Worm (Caenorhabditis elegans) whole organism, late embryonic: ENCODE data around the gene C47D12.4.

Experiments
- F13H6.1 ChIP-seq: sonication (generic microtip); optimal IDR thresholded peaks from 2 replicates; lab custom pipeline; 2016; ENCODE audit warnings: missing genetic modification characterization, missing compliant biosample characterization
- K02D7.2 ChIP-seq: sonication (generic microtip); optimal IDR thresholded peaks from 2 replicates; lab custom pipeline; 2017; ENCODE audit warnings: mild to moderate bottlenecking, missing genetic modification characterization, missing compliant biosample characterization
- K09A11.1 ChIP-seq: sonication (generic microtip); optimal IDR thresholded peaks from 2 replicates; lab custom pipeline; 2017; ENCODE audit warnings: antibody characterized with exemption, mild to moderate bottlenecking, missing genetic modification characterization, missing compliant biosample characterization; ENCODE audit not compliant: insufficient read depth
- T23F11.4 ChIP-seq: fragments of 200-800 bp; sonication (Bioruptor generic); optimal IDR thresholded peaks from 2 replicates; lab custom pipeline; 2018; ENCODE audit warnings: mild to moderate bottlenecking, missing genetic modification characterization, missing compliant biosample characterization
- Y22D7AL.16 ChIP-seq: sonication (generic microtip); optimal IDR thresholded peaks from 2 replicates; lab custom pipeline; 2016; ENCODE audit warnings: missing genetic modification characterization, missing compliant biosample characterization
- ahr-1 ChIP-seq: sonication (generic microtip); optimal IDR thresholded peaks from 2 replicates; lab custom pipeline; 2016; ENCODE audit warnings: missing genetic modification characterization, missing compliant biosample characterization
- ceh-14 ChIP-seq: sonication (generic microtip); optimal IDR thresholded peaks from 2 replicates; lab custom pipeline; 2016; ENCODE audit warnings: missing genotype, missing genetic modification characterization, missing compliant biosample characterization
- ceh-18 ChIP-seq: sonication (generic microtip); optimal IDR thresholded peaks from 2 replicates; lab custom pipeline; 2016; ENCODE audit warnings: missing genetic modification characterization, missing compliant biosample characterization
- ceh-19 ChIP-seq: fragments of 200-800 bp; sonication (Bioruptor generic); optimal IDR thresholded peaks from 2 replicates; lab custom pipeline; 2018; ENCODE audit warnings: mild to moderate bottlenecking, missing genetic modification characterization, missing compliant biosample characterization
- ceh-22 ChIP-seq: sonication (generic microtip); optimal IDR thresholded peaks from 2 replicates; lab custom pipeline; 2017; ENCODE audit warnings: missing biosample characterization, missing genetic modification characterization
- ceh-30 ChIP-seq: fragments of 150-350 bp; optimal IDR thresholded peaks from 2 replicates; lab custom pipeline; 2014; ENCODE audit warnings: missing biosample characterization, missing genetic modification characterization
- ceh-45 ChIP-seq: fragments of 200-800 bp; sonication (Bioruptor generic); IDR thresholded peaks from 2 replicates; pipeline ENCODE4 v1.3.6; 2022; ENCODE audit warnings: missing genetic modification reagents, missing genetic modification characterization, missing compliant biosample characterization
- ceh-48 ChIP-seq: sonication (generic microtip); optimal IDR thresholded peaks from 2 replicates; lab custom pipeline; 2016; ENCODE audit warnings: missing genetic modification characterization, inconsistent platforms, missing compliant biosample characterization
- elt-2 ChIP-seq: sonication (generic microtip); optimal IDR thresholded peaks from 2 replicates; lab custom pipeline; 2016; ENCODE audit warnings: missing genetic modification reagents, missing genetic modification characterization, missing compliant biosample characterization
- elt-4 ChIP-seq: sonication (generic microtip); optimal IDR thresholded peaks from 2 replicates; lab custom pipeline; 2016; ENCODE audit warnings: missing genetic modification characterization, missing compliant biosample characterization
- ets-4 ChIP-seq: sonication (generic microtip); optimal IDR thresholded peaks from 2 replicates; lab custom pipeline; 2016; ENCODE audit warnings: missing genetic modification characterization, missing compliant biosample characterization
- eyg-1 ChIP-seq: sonication (generic microtip); optimal IDR thresholded peaks from 2 replicates; lab custom pipeline; 2016; ENCODE audit warnings: missing genotype, missing genetic modification characterization, missing compliant biosample characterization
- hlh-15 ChIP-seq: sonication (generic microtip); optimal IDR thresholded peaks from 2 replicates; lab custom pipeline; 2016; ENCODE audit warnings: missing genetic modification characterization, missing compliant biosample characterization
- hlh-30 ChIP-seq: sonication (generic microtip); optimal IDR thresholded peaks from 2 replicates; lab custom pipeline; 2017; ENCODE audit warnings: antibody characterized with exemption, missing genetic modification characterization, missing compliant biosample characterization; ENCODE audit not compliant: insufficient read depth
- lin-11 ChIP-seq: fragments of 200-800 bp; sonication (Bioruptor generic); optimal IDR thresholded peaks from 2 replicates; lab custom pipeline; 2018; ENCODE audit warnings: mild to moderate bottlenecking, missing genetic modification characterization, missing compliant biosample characterization
- madf-2 ChIP-seq: sonication (generic microtip); optimal IDR thresholded peaks from 2 replicates; lab custom pipeline; 2017; ENCODE audit warnings: missing genetic modification characterization, missing compliant biosample characterization
- nhr-11 ChIP-seq: fragments of 150-350 bp; optimal IDR thresholded peaks from 2 replicates; lab custom pipeline; 2014; ENCODE audit warnings: missing biosample characterization, missing genetic modification characterization
- npax-4 ChIP-seq: sonication (generic microtip); optimal IDR thresholded peaks from 2 replicates; lab custom pipeline; 2016; ENCODE audit warnings: missing genetic modification characterization, missing compliant biosample characterization
- odd-2 ChIP-seq: sonication (generic microtip); optimal IDR thresholded peaks from 2 replicates; lab custom pipeline; 2017; ENCODE audit warnings: antibody characterized with exemption, mild to moderate bottlenecking, missing genetic modification characterization, missing compliant biosample characterization
- pag-3 ChIP-seq: sonication (generic microtip); optimal IDR thresholded peaks from 2 replicates; lab custom pipeline; 2016; ENCODE audit warnings: missing compliant biosample characterization, missing genetic modification characterization, borderline replicate concordance
- pax-1 ChIP-seq: fragments of 150-350 bp; optimal IDR thresholded peaks from 2 replicates; lab custom pipeline; 2014; ENCODE audit warnings: missing biosample characterization, missing genetic modification characterization
- pha-4 ChIP-seq: fragments of 150-350 bp; optimal IDR thresholded peaks from 2 replicates; lab custom pipeline; 2018; ENCODE audit warnings: missing biosample characterization, missing genetic modification reagents, missing genetic modification characterization
- pros-1 ChIP-seq: fragments of 150-350 bp; optimal IDR thresholded peaks from 2 replicates; lab custom pipeline; 2014; ENCODE audit warnings: missing biosample characterization, missing genetic modification reagents, missing genetic modification characterization
- sox-4 ChIP-seq: sonication (generic microtip); optimal IDR thresholded peaks from 2 replicates; lab custom pipeline; 2017; ENCODE audit warnings: mild to moderate bottlenecking, missing genetic modification characterization, inconsistent platforms, missing compliant biosample characterization
- tbx-2 ChIP-seq: sonication (generic microtip); optimal IDR thresholded peaks from 2 replicates; lab custom pipeline; 2016; ENCODE audit warnings: missing genetic modification characterization, missing compliant biosample characterization
- ttx-3 ChIP-seq: sonication (generic microtip); optimal IDR thresholded peaks from 2 replicates; lab custom pipeline; 2016; ENCODE audit warnings: missing genetic modification reagents, missing genetic modification characterization, missing compliant biosample characterization
- unc-42 ChIP-seq: sonication (generic microtip); optimal IDR thresholded peaks from 2 replicates; lab custom pipeline; 2016; ENCODE audit warnings: missing genotype, missing genetic modification characterization, missing compliant biosample characterization
- unc-55 ChIP-seq: sonication (generic microtip); optimal IDR thresholded peaks from 2 replicates; lab custom pipeline; 2017; ENCODE audit warnings: missing biosample characterization, missing genetic modification reagents, missing genetic modification characterization
- zip-5 ChIP-seq: sonication (generic microtip); optimal IDR thresholded peaks from 2 replicates; lab custom pipeline; 2016; ENCODE audit warnings: missing genetic modification characterization, missing compliant biosample characterization
- ztf-16 ChIP-seq: sonication (generic microtip); optimal IDR thresholded peaks from 2 replicates; lab custom pipeline; 2017; ENCODE audit warnings: missing genetic modification characterization, missing compliant biosample characterization

The C47D12.4 gene

DNA sequence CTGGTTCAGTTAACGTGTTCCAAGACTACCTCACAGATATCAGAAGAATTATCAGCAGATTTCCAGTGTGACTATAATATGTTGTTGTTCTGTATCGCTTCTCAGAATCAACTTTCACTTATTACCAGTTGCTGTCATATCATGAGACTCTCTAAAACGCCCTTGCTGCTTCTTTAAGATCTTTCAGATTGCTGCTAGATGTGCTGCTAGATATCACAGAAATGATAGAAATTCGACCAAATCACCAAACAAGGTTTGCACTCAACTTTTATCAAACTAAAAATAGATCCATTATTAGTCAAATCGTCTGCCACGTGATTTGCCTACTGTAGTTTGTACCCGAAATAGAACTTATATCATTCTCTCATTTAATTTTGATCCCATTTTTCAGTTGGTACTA is 37.0 kb upstream of the C47D12.4 start:
- no peak for TF ChIP-seq ceh-18 (tag; lab: Kevin White, UChicago)
- no peak for TF ChIP-seq odd-2 (tag; lab: Kevin White, UChicago)
- no peak for TF ChIP-seq Y22D7AL.16
- no peak for TF ChIP-seq ceh-19 (GFP tag; lab: Kevin White, UChicago)
- TF ChIP-seq ahr-1 (tag; lab: Kevin White, UChicago) = no peak
- TF ChIP-seq ceh-45 (GFP tag; lab: Robert Waterston, UW) = no peak
- no peak for TF ChIP-seq K09A11.1 (tag; lab: Kevin White, UChicago)
- TF ChIP-seq tbx-2 (tag; lab: Kevin White, UChicago) = no peak
- TF ChIP-seq nhr-11 = no peak
- no peak for TF ChIP-seq ztf-16
- TF ChIP-seq sox-4 = no peak
- TF ChIP-seq unc-42 (tag; lab: Kevin White, UChicago) = no peak

DNA sequence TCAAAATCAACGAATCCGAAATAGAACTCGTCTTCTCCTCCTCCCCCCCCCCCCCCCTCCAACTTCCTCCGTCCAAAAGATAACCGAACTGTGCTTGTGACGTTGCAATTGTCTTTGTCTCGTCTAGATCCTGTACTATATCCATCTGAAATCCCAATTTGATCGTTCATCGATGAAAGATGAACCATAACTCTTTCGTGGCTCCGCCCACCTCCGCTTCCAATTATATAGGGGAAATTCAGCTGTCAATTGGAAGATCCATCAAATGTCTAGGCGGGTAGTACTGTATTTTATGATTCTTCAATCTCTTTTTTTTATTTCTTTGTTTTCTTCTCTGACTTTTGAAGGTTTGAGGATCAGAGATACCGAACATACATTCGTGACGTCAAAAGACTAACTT is 36.2 kb upstream of the C47D12.4 start:
- TF ChIP-seq madf-2 (tag; lab: Kevin White, UChicago) (no peak), ttx-3 (tag; lab: Kevin White, UChicago) (no peak), elt-2 (no peak), zip-5 (tag; lab: Kevin White, UChicago) (no peak), nhr-11 (no peak), pag-3 (tag; lab: Kevin White, UChicago) (no peak), F13H6.1 (tag; lab: Kevin White, UChicago) (no peak), eyg-1 (tag; lab: Kevin White, UChicago) (no peak), tbx-2 (tag; lab: Kevin White, UChicago) (no peak), ceh-14 (tag; lab: Kevin White, UChicago) (no peak), ztf-16 (no peak), T23F11.4 (GFP tag; lab: Kevin White, UChicago) (no peak), pha-4 (tag; lab: Kevin White, UChicago) (no peak), hlh-15 (no peak), ceh-48 (tag; lab: Kevin White, UChicago) (no peak), K02D7.2 (tag; lab: Kevin White, UChicago) (no peak), pax-1 (tag; lab: Kevin White, UChicago) (no peak), elt-4 (tag; lab: Kevin White, UChicago) (no peak)
- TF ChIP-seq, all 69 proteins: peak for 0

DNA sequence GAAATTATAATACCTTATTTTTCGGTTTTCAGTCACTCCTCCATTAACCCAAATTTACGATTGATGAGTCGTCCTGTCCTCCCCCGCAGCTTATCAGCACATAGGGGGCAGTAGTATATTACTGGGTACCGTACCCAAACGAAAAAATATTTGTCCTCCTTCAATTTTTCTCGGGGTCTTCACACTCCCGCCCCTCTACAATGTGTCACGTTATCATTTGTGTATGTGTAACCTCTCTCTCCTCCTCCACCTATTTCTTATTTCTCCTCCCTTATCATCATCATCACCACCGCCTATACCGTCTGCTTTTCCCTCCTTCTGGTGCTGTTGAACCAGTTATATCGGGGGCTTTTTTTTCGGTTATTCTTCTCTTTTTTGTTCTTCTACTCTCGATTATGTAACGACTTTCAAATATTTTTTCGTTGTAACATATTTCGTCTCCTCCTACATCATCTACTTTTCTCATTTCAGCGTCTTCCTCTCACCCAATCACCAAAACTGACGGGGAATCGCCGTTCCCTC is 35.2 kb upstream of the C47D12.4 start, which contains the start of gene ghi-1:
Gene ghi-1, plus strand, starts transcription at position 472 of the 522 bp plus-strand sequence.
- TF ChIP-seq elt-2 (peak; percentile 9), unc-55 (GFP tag; lab: Kevin White, UChicago) (no peak)

DNA sequence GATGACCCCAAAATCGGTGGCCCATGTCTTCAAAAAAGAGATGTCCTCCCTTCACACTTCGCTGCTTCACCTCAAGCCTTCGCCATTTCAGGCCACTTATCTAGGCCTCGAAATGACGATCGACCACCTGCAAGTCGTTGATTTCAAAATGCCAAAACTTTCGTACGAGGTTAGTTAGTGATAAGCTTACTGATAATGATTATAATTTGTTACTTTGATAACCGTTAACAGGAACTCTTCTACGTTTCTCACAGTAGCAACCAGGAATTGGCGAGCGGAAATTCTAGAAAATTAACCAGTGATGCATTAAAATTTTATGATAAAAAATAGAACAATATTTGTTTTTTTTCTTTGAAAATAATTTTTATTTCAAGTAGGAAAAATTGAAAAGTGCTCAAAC is 34.7 kb upstream of the C47D12.4 start:
- no peak for TF ChIP-seq odd-2 (tag; lab: Kevin White, UChicago)
- no peak for TF ChIP-seq pros-1 (tag; lab: Kevin White, UChicago)
- TF ChIP-seq hlh-30 = no peak
- TF ChIP-seq npax-4 = no peak
- no peak for TF ChIP-seq ceh-22 (tag; lab: Kevin White, UChicago)
- TF ChIP-seq ets-4 = no peak
- TF ChIP-seq ceh-48 (tag; lab: Kevin White, UChicago) = no peak
- TF ChIP-seq ceh-30 (tag; lab: Kevin White, UChicago) = no peak
- TF ChIP-seq lin-11 (tag; lab: Kevin White, UChicago) = no peak
- TF ChIP-seq pag-3 (tag; lab: Kevin White, UChicago) = no peak
- no peak for TF ChIP-seq pha-4 (tag; lab: Kevin White, UChicago)
- no peak for TF ChIP-seq elt-4 (tag; lab: Kevin White, UChicago)
- TF ChIP-seq ahr-1 (tag; lab: Kevin White, UChicago) = no peak
